Worm (Caenorhabditis elegans): ENCODE results near the gene fbxb-34.
"Not testable (repeated sequence)": the region's sequence is repeated elsewhere in the genome, so short reads cannot be mapped to it uniquely, and the experiment has no call there.

The fbxb-34 gene

ce11 chrII:612361-612760 lies 24.7 kb downstream of the fbxb-34 start, which contains the start of gene clec-118:
Gene clec-118, minus strand, starts transcription at chrII:612461.
- TF ChIP-seq nhr-10, peb-1, ztf-4 (tag; optimal IDR thresholded peaks at IDR 0.05): not testable (repeated sequence)

DNA sequence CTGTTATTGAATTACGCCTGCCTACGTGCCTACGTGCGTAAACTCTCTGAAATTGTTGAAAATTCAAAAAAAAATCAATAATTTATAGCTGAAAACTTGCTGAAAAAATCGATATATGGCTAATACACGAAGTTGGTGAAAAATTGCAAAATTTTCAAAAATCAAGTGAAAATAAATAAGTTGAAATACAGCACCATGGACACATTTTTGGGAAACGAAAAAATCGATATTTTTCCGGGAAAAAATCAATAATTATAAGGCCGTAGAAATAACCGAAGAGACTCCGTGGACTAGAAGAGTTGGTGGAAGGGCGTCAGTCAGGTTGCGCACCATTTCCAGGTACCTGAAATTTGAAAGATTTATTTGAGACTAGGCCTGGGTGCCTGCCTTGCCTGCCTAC lies 27.1 kb downstream of the fbxb-34 start:
- no peak for TF ChIP-seq nhr-11 (tag; optimal IDR thresholded peaks at IDR 0.05)
- TF ChIP-seq lin-11 (tag; optimal IDR thresholded peaks at IDR 0.05) = no peak
- no peak for TF ChIP-seq ceh-82 (tag; optimal IDR thresholded peaks at IDR 0.05)
- TF ChIP-seq skn-1 (tag; optimal IDR thresholded peaks at IDR 0.05) = no peak
- TF ChIP-seq sem-4 (tag; optimal IDR thresholded peaks at IDR 0.05) = no peak
- TF ChIP-seq sma-9 (GFP tag; optimal IDR thresholded peaks at IDR 0.05) = no peak
- TF ChIP-seq sma-9 (tag; optimal IDR thresholded peaks at IDR 0.05) = no peak
- TF ChIP-seq mdl-1 (tag; optimal IDR thresholded peaks at IDR 0.05) = no peak
- no peak for TF ChIP-seq mab-5 (tag; optimal IDR thresholded peaks at IDR 0.05)
- no peak for TF ChIP-seq lsy-2 (tag; optimal IDR thresholded peaks at IDR 0.05)
- no peak for TF ChIP-seq R02D3.7 (tag; optimal IDR thresholded peaks at IDR 0.05)
- no peak for TF ChIP-seq nhr-237 (tag; optimal IDR thresholded peaks at IDR 0.05)
- no peak for TF ChIP-seq unc-55 (GFP tag; optimal IDR thresholded peaks at IDR 0.05)
- TF ChIP-seq fos-1 (tag; optimal IDR thresholded peaks at IDR 0.05) = no peak

DNA sequence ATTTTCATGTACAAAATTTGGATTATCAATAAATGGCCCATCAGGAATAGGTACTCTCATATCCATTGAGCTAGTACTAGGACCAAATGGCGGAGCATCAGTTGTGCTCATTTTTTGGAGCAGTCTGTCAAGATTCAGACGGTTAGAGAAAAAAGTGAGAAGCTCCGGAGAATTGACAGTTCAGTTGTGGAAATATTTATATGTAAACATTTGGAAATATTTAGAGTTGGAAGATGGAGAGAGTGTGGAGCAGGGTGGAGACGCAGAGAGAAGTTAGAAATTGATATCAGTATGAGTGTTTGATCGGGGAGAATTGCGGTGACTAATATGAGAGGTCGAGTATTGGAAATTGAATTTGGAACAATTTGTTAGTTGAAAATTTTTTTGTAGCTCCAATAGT lies 33.5 kb downstream of the fbxb-34 start:
- peak; percentile 96 for TF ChIP-seq fos-1 (tag; optimal IDR thresholded peaks at IDR 0.05)
- no peak for TF ChIP-seq snpc-4 (tag; optimal IDR thresholded peaks at IDR 0.05)
- peak; percentile 41 for TF ChIP-seq gmeb-1 (tag; optimal IDR thresholded peaks at IDR 0.05)
- peak; percentile 14 for TF ChIP-seq crh-2 (tag; optimal IDR thresholded peaks at IDR 0.05)

- TF ChIP-seq ztf-1 (GFP tag; conservative IDR thresholded peaks at IDR 0.05) (no peak), unc-55 (GFP tag; optimal IDR thresholded peaks at IDR 0.05) (peak; percentile 59), C34F6.9 (tag; optimal IDR thresholded peaks at IDR 0.05) (peak; percentile 43), nhr-129 (tag; optimal IDR thresholded peaks at IDR 0.05) (peak; percentile 35), lin-13 (GFP tag; optimal IDR thresholded peaks at IDR 0.05) (peak; percentile 33), sma-9 (GFP tag; optimal IDR thresholded peaks at IDR 0.05) (peak; percentile 19), sma-9 (tag; optimal IDR thresholded peaks at IDR 0.05) (no peak), Y55F3AM.14 (GFP tag; optimal IDR thresholded peaks at IDR 0.05) (no peak), F13H6.1 (tag; optimal IDR thresholded peaks at IDR 0.05) (peak; percentile 29), lsy-2 (tag; optimal IDR thresholded peaks at IDR 0.05) (no peak), mab-5 (tag; optimal IDR thresholded peaks at IDR 0.05) (peak; percentile 4), fos-1 (tag; optimal IDR thresholded peaks at IDR 0.05) (peak; percentile 61)
These were observed 34.8 kb downstream of the fbxb-34 start for ce11 chrII:622478-622877.

- no peak for TF ChIP-seq egl-27 (tag; optimal IDR thresholded peaks at IDR 0.05)
- no peak for TF ChIP-seq lin-11 (tag; optimal IDR thresholded peaks at IDR 0.05)
- no peak for TF ChIP-seq nhr-25 (tag; optimal IDR thresholded peaks at IDR 0.05)
- TF ChIP-seq aly-2 (tag; optimal IDR thresholded peaks at IDR 0.05) = no peak
- no peak for TF ChIP-seq lin-13 (GFP tag; optimal IDR thresholded peaks at IDR 0.05)
- no peak for TF ChIP-seq ZK546.5 (tag; optimal IDR thresholded peaks at IDR 0.05)
- TF ChIP-seq ztf-1 (GFP tag; conservative IDR thresholded peaks at IDR 0.05) = no peak
- TF ChIP-seq ceh-16 (tag; optimal IDR thresholded peaks at IDR 0.05) = no peak
- no peak for TF ChIP-seq elt-3 (tag; optimal IDR thresholded peaks at IDR 0.05)
- TF ChIP-seq alr-1 (tag; optimal IDR thresholded peaks at IDR 0.05) = no peak
- no peak for TF ChIP-seq nhr-12 (tag; optimal IDR thresholded peaks at IDR 0.05)
- no peak for TF ChIP-seq gmeb-1 (tag; optimal IDR thresholded peaks at IDR 0.05)
- TF ChIP-seq nhr-129 (tag; optimal IDR thresholded peaks at IDR 0.05) = no peak
- no peak for TF ChIP-seq blmp-1 (tag; optimal IDR thresholded peaks at IDR 0.05; ENCODE audit: insufficient read depth)
- TF ChIP-seq lin-39 (tag; optimal IDR thresholded peaks at IDR 0.05) = no peak
These were observed 36.8 kb downstream of the fbxb-34 start, which contains the start of gene T04B8.5 for ce11 chrII:624443-624842. Gene T04B8.5, minus strand, starts transcription at chrII:624543.

Measured in whole organism, L2 larva.